Fruit fly (Drosophila melanogaster): ENCODE measurements around the gene hid.

Gene hid

dm6 chr3L:18186313-18186625, 828 bp upstream of the hid start:
- TF ChIP-seq Trl (optimal IDR thresholded peaks at IDR 0.05) (peak; percentile 29 to 79), Trl (GFP tag; optimal IDR thresholded peaks at IDR 0.05) (no peak), CG16863 (GFP tag; optimal IDR thresholded peaks at IDR 0.05) (no peak), HLHmδ (GFP tag; optimal IDR thresholded peaks at IDR 0.05) (no peak), CG4424 (GFP tag; optimal IDR thresholded peaks at IDR 0.05) (peak; percentile 99)

- no peak for TF ChIP-seq Ada2b (GFP tag; IDR thresholded peaks at IDR 0.05)
- peak; percentile 62 for TF ChIP-seq crol (GFP tag; IDR thresholded peaks at IDR 0.05)
- TF ChIP-seq Pdp1 (GFP tag; optimal IDR thresholded peaks at IDR 0.05) = no peak
- no peak for TF ChIP-seq cato (GFP tag; optimal IDR thresholded peaks at IDR 0.05; ENCODE audit: borderline replicate concordance)
- TF ChIP-seq Adf1 (GFP tag; IDR thresholded peaks at IDR 0.05) = peak; percentile 19; the same call in 1 of the 2 replicates
- TF ChIP-seq CG3847 (GFP tag; IDR thresholded peaks at IDR 0.05) = 0 out of 2 replicates have a peak, but pooled peaks have one; percentile 10
- TF ChIP-seq Nf-YA (GFP tag; IDR thresholded peaks at IDR 0.05) = peak; percentile 35; the same call in 1 of the 2 replicates
- TF ChIP-seq CG33213 (GFP tag; optimal IDR thresholded peaks at IDR 0.05) = no peak
- 0 out of 2 replicates have a peak, but pooled peaks have one; percentile 53 for TF ChIP-seq chm (GFP tag; IDR thresholded peaks at IDR 0.05)
- peak; percentile 43; the same call in 1 of the 2 replicates for TF ChIP-seq ara (GFP tag; IDR thresholded peaks at IDR 0.05)
- TF ChIP-seq zfh1 (GFP tag; IDR thresholded peaks at IDR 0.05) = 0 out of 3 replicates have a peak, but pooled peaks have one; percentile 47
- 0 out of 4 replicates have a peak, but pooled peaks have one; percentile 8 for TF ChIP-seq chinmo (GFP tag; IDR thresholded peaks at IDR 0.05; ENCODE audit: partially characterized antibody)
- no peak for TF ChIP-seq fd64A (GFP tag; optimal IDR thresholded peaks at IDR 0.05)
- peak; percentile 50 for TF ChIP-seq Ets65A (GFP tag)
- TF ChIP-seq Med (GFP tag) = peak; percentile 46
- 0 out of 2 replicates have a peak, but pooled peaks have one; percentile 8 for TF ChIP-seq gsb (GFP tag; IDR thresholded peaks at IDR 0.05)
- TF ChIP-seq Deaf1 (tag; optimal IDR thresholded peaks at IDR 0.05) = peak; percentile 82
- TF ChIP-seq sens-2 (GFP tag; IDR thresholded peaks at IDR 0.05) = 0 out of 2 replicates have a peak, but pooled peaks have one; percentile 12
- 0 out of 3 replicates have a peak, but pooled peaks have one; percentile 41 for TF ChIP-seq CG6791 (GFP tag; IDR thresholded peaks at IDR 0.05; ENCODE audit: partially characterized antibody)
- no peak for TF ChIP-seq CG11093 (GFP tag; IDR thresholded peaks at IDR 0.05)
- peak; percentile 43; the same call in 1 of the 2 replicates for TF ChIP-seq CG16779 (GFP tag; IDR thresholded peaks at IDR 0.05)
These were observed 679 bp downstream of the hid start for dm6 chr3L:18184762-18185161.

- TF ChIP-seq z (GFP tag; IDR thresholded peaks at IDR 0.05) = no peak
- TF ChIP-seq CG1024 (GFP tag; IDR thresholded peaks at IDR 0.05) = no peak
- TF ChIP-seq CG5953 (GFP tag; IDR thresholded peaks at IDR 0.05) = no peak
- no peak for TF ChIP-seq Spps (tag; optimal IDR thresholded peaks at IDR 0.05)
- no peak for TF ChIP-seq Fer2 (tag; optimal IDR thresholded peaks at IDR 0.05)
- TF ChIP-seq sens (GFP tag) = no peak
- TF ChIP-seq CG10274 (GFP tag; optimal IDR thresholded peaks at IDR 0.05) = no peak
These were observed 1.5 kb downstream of the hid start for dm6 chr3L:18183928-18184327.

- TF ChIP-seq Ssrp (tag; optimal IDR thresholded peaks at IDR 0.05) (no peak), CG18764 (GFP tag; optimal IDR thresholded peaks at IDR 0.05) (no peak), CG6689 (GFP tag; IDR thresholded peaks at IDR 0.05) (no peak), Ravus (GFP tag; IDR thresholded peaks at IDR 0.05) (no peak), CG13287 (GFP tag; IDR thresholded peaks at IDR 0.05; ENCODE audit: partially characterized antibody) (no peak), Hmr (GFP tag; optimal IDR thresholded peaks at IDR 0.05) (no peak), sqz (GFP tag; optimal IDR thresholded peaks at IDR 0.05) (no peak), Bteb2 (GFP tag; optimal IDR thresholded peaks at IDR 0.05) (no peak), CG6791 (GFP tag; IDR thresholded peaks at IDR 0.05; ENCODE audit: partially characterized antibody) (no peak), Oaz (GFP tag; IDR thresholded peaks at IDR 0.05) (no peak), sna (GFP tag; IDR thresholded peaks at IDR 0.05; ENCODE audit: partially characterized antibody) (no peak), CG7745 (tag; optimal IDR thresholded peaks at IDR 0.05) (no peak), gcm2 (GFP tag; optimal IDR thresholded peaks at IDR 0.05) (no peak), NFAT (GFP tag; IDR thresholded peaks at IDR 0.05) (no peak), CHES-1-like (GFP tag; optimal IDR thresholded peaks at IDR 0.05) (no peak)
These were observed 3.5 kb downstream of the hid start for dm6 chr3L:18181900-18182299.

All from whole organism, embryonic.